Fruit fly (Drosophila melanogaster): ENCODE measurements around the gene alt.

alt gene

dm6 chr3R:17716858-17717596 lies 34.7 kb upstream of the alt start (continued):
- TF ChIP-seq sens (GFP tag) = peak; percentile 79
- peak; percentile 98 for TF ChIP-seq Trl (optimal IDR thresholded peaks at IDR 0.05)
- peak; percentile 80 for TF ChIP-seq Trl (GFP tag; optimal IDR thresholded peaks at IDR 0.05)
- peak; percentile 48 for TF ChIP-seq Meics (GFP tag; optimal IDR thresholded peaks at IDR 0.05)
- no peak for TF ChIP-seq Bgb (GFP tag; IDR thresholded peaks at IDR 0.05; ENCODE audit: partially characterized antibody)
- no peak for TF ChIP-seq repo (GFP tag; optimal IDR thresholded peaks at IDR 0.05)
- peak; percentile 36 for TF ChIP-seq CG16863 (GFP tag; optimal IDR thresholded peaks at IDR 0.05)
- TF ChIP-seq HLH4C (GFP tag; IDR thresholded peaks at IDR 0.05; ENCODE audit: partially characterized antibody) = no peak
- no peak for TF ChIP-seq CG10274 (GFP tag; optimal IDR thresholded peaks at IDR 0.05)
- peak; percentile 12 for TF ChIP-seq Abd-B (GFP tag; optimal IDR thresholded peaks at IDR 0.05)
- no peak for TF ChIP-seq CG12236 (GFP tag; optimal IDR thresholded peaks at IDR 0.05)
- TF ChIP-seq CG17385 (GFP tag; optimal IDR thresholded peaks at IDR 0.05) = peak; percentile 49
- TF ChIP-seq CG14667 (GFP tag; IDR thresholded peaks at IDR 0.05) = no peak

dm6 chr3R:17714773-17715344 lies 32.5 kb upstream of the alt start:
- TF ChIP-seq gfzf (GFP tag; optimal IDR thresholded peaks at IDR 0.05) (no peak), CG9932 (GFP tag; IDR thresholded peaks at IDR 0.05) (0 out of 2 replicates have a peak, but pooled peaks have one; percentile 17), Drgx (GFP tag; IDR thresholded peaks at IDR 0.05) (0 out of 2 replicates have a peak, but pooled peaks have one; percentile 25), Hr78 (GFP tag; optimal IDR thresholded peaks at IDR 0.05) (peak in 1 of 2 experiments; percentile 2), CG17359 (tag; optimal IDR thresholded peaks at IDR 0.05) (peak; percentile 24), CG10543 (GFP tag; optimal IDR thresholded peaks at IDR 0.05) (peak; percentile 9), CG13424 (tag; optimal IDR thresholded peaks at IDR 0.05) (no peak), tna (GFP tag; IDR thresholded peaks at IDR 0.05; ENCODE audit: partially characterized antibody) (no peak), Deaf1 (tag; optimal IDR thresholded peaks at IDR 0.05) (peak; percentile 41), CG4360 (GFP tag; IDR thresholded peaks at IDR 0.05) (peak; percentile 47), CG6854 (GFP tag; optimal IDR thresholded peaks at IDR 0.05) (peak; percentile 9), cg (GFP tag; optimal IDR thresholded peaks at IDR 0.05) (peak; percentile 79), NC2α (GFP tag; optimal IDR thresholded peaks at IDR 0.05) (no peak), CG8765 (GFP tag; IDR thresholded peaks at IDR 0.05) (no peak), cwo (GFP tag; optimal IDR thresholded peaks at IDR 0.05) (peak; percentile 98), her (GFP tag; optimal IDR thresholded peaks at IDR 0.05) (no peak), Med (GFP tag) (peak; percentile 69), inv (GFP tag; IDR thresholded peaks at IDR 0.05; ENCODE audit: partially characterized antibody) (no peak), grau (tag; optimal IDR thresholded peaks at IDR 0.05) (no peak), Bdp1 (GFP tag; optimal IDR thresholded peaks at IDR 0.05) (no peak), chinmo (GFP tag; IDR thresholded peaks at IDR 0.05; ENCODE audit: partially characterized antibody) (0 out of 4 replicates have a peak, but pooled peaks have one; percentile 40), sr (GFP tag; IDR thresholded peaks at IDR 0.05) (peak; percentile 94), CG8290 (GFP tag; optimal IDR thresholded peaks at IDR 0.05) (no peak), CG8290 (tag; optimal IDR thresholded peaks at IDR 0.05) (peak in 1 of 2 experiments; percentile 33), hbn (GFP tag; IDR thresholded peaks at IDR 0.05; ENCODE audit: partially characterized antibody) (no peak), CG16779 (GFP tag; IDR thresholded peaks at IDR 0.05) (0 out of 2 replicates have a peak, but pooled peaks have one; percentile 16), lab (GFP tag; optimal IDR thresholded peaks at IDR 0.05) (no peak), CG18599 (GFP tag; optimal IDR thresholded peaks at IDR 0.05) (peak; percentile 11), Stat92E (GFP tag; optimal IDR thresholded peaks at IDR 0.05) (peak in 1 of 3 experiments; percentile 12), rib (GFP tag; IDR thresholded peaks at IDR 0.05) (peak; percentile 30; the same call in 1 of the 2 replicates), disco-r (GFP tag; optimal IDR thresholded peaks at IDR 0.05) (no peak), twi (tag; optimal IDR thresholded peaks at IDR 0.05) (peak; percentile 80), grn (GFP tag; optimal IDR thresholded peaks at IDR 0.05) (peak; percentile 14), crol (GFP tag; IDR thresholded peaks at IDR 0.05) (peak; percentile 97), sens (GFP tag) (no peak)
